Fruit fly (Drosophila melanogaster) whole organism, embryonic: Measurements from ENCODE around the gene RpS12.

ENCODE experiments used
- Antp ChIP-seq: fragments of 200-800 bp; sonication (Bioruptor generic); optimal IDR thresholded peaks from 3 replicates; lab custom pipeline; 2016; ENCODE audit warnings: missing biosample characterization, missing genetic modification characterization
- CG10959 ChIP-seq: fragments of 200-800 bp; sonication (Bioruptor generic); IDR thresholded peaks from 2 replicates; pipeline ENCODE4 v1.3.6; 2022; ENCODE audit warnings: missing biosample characterization, missing genetic modification characterization
- CG12769 ChIP-seq: fragments of 200-800 bp; sonication (Bioruptor generic); optimal IDR thresholded peaks from 2 replicates; lab custom pipeline; 2019; ENCODE audit warnings: missing biosample characterization, mild to moderate bottlenecking, missing genetic modification characterization, moderate library complexity
- CG14050 ChIP-seq: fragments of 200-800 bp; sonication (Bioruptor generic); IDR thresholded peaks from 3 replicates; pipeline ENCODE4 v1.3.6; 2022; ENCODE audit warnings: missing biosample characterization, missing genetic modification characterization
- CG14667 ChIP-seq: fragments of 200-800 bp; sonication (Bioruptor generic); IDR thresholded peaks from 2 replicates; pipeline ENCODE4 v1.3.6; 2022; ENCODE audit warnings: missing biosample characterization, missing genetic modification characterization
- CG14860 ChIP-seq: fragments of 200-800 bp; sonication (Bioruptor generic); IDR thresholded peaks from 3 replicates; pipeline ENCODE4 v1.3.6; 2022; ENCODE audit warnings: missing biosample characterization, missing genetic modification characterization; ENCODE audit not compliant: partially characterized antibody
- CG15073 ChIP-seq: fragments of 200-800 bp; sonication (Bioruptor generic); optimal IDR thresholded peaks from 2 replicates; lab custom pipeline; 2016; ENCODE audit warnings: missing biosample characterization, missing genetic modification characterization
- CG1602 ChIP-seq: fragments of 200-800 bp; sonication (Bioruptor generic); optimal IDR thresholded peaks from 3 replicates; lab custom pipeline; 2016; ENCODE audit warnings: missing biosample characterization, missing genetic modification characterization
- CG17361 ChIP-seq: fragments of 200-800 bp; sonication (Bioruptor generic); IDR thresholded peaks from 3 replicates; pipeline ENCODE4 v1.3.6; 2022; ENCODE audit warnings: missing biosample characterization, missing genetic modification characterization
- CG1792 ChIP-seq: fragments of 200-800 bp; sonication (Bioruptor generic); optimal IDR thresholded peaks from 2 replicates; lab custom pipeline; 2016; ENCODE audit warnings: missing biosample characterization, missing genetic modification characterization
- CG18764 ChIP-seq: fragments of 200-800 bp; sonication (Bioruptor generic); optimal IDR thresholded peaks from 3 replicates; lab custom pipeline; 2016; ENCODE audit warnings: missing biosample characterization, missing genetic modification characterization
- CG2116 ChIP-seq: fragments of 200-800 bp; sonication (Bioruptor generic); optimal IDR thresholded peaks from 3 replicates; lab custom pipeline; 2018; ENCODE audit warnings: missing biosample characterization, mild to moderate bottlenecking, missing genetic modification characterization
- CG2199 ChIP-seq: fragments of 200-800 bp; sonication (Bioruptor generic); IDR thresholded peaks from 3 replicates; pipeline ENCODE4 v1.3.6; 2022; ENCODE audit warnings: missing biosample characterization, missing genetic modification characterization
- CG30020 ChIP-seq: fragments of 200-800 bp; optimal IDR thresholded peaks from 2 replicates; lab custom pipeline; 2019; ENCODE audit warnings: missing biosample characterization, mild to moderate bottlenecking, missing genetic modification characterization, moderate library complexity
- CG30431 ChIP-seq: fragments of 200-800 bp; sonication (Bioruptor generic); optimal IDR thresholded peaks from 2 replicates; lab custom pipeline; 2017; ENCODE audit warnings: missing biosample characterization, missing genetic modification characterization
- CG31365 ChIP-seq: fragments of 200-800 bp; sonication (Bioruptor generic); optimal IDR thresholded peaks from 2 replicates; lab custom pipeline; 2018; ENCODE audit warnings: missing biosample characterization, mild to moderate bottlenecking, missing genetic modification characterization
- CG34376 ChIP-seq: fragments of 200-800 bp; sonication (Bioruptor generic); optimal IDR thresholded peaks from 2 replicates; lab custom pipeline; 2018; ENCODE audit warnings: missing biosample characterization, mild to moderate bottlenecking, missing genetic modification characterization
- CG4282 ChIP-seq: fragments of 200-800 bp; sonication (Bioruptor generic); optimal IDR thresholded peaks from 2 replicates; lab custom pipeline; 2016; ENCODE audit warnings: missing biosample characterization, missing genetic modification characterization
- CG5245 ChIP-seq: fragments of 200-800 bp; sonication (Bioruptor generic); optimal IDR thresholded peaks from 3 replicates; lab custom pipeline; 2016; ENCODE audit warnings: missing biosample characterization, missing genetic modification characterization
- CG6813 ChIP-seq: fragments of 200-800 bp; sonication (Bioruptor generic); optimal IDR thresholded peaks from 2 replicates; lab custom pipeline; 2017; ENCODE audit warnings: missing biosample characterization, missing genetic modification characterization, mild to moderate bottlenecking, moderate library complexity, missing genetic modification reagents
- CG7271 ChIP-seq: fragments of 200-800 bp; sonication (Bioruptor generic); optimal IDR thresholded peaks from 2 replicates; lab custom pipeline; 2018; ENCODE audit warnings: missing biosample characterization, mild to moderate bottlenecking, missing genetic modification characterization, moderate library complexity
- CG7357 ChIP-seq: fragments of 200-800 bp; sonication (Bioruptor generic); IDR thresholded peaks from 3 replicates; pipeline ENCODE4 v1.3.6; 2022; ENCODE audit warnings: missing biosample characterization, missing genetic modification characterization
- CG7372 ChIP-seq: fragments of 200-800 bp; sonication (Bioruptor generic); IDR thresholded peaks from 2 replicates; pipeline ENCODE4 v1.3.6; 2022; ENCODE audit warnings: missing biosample characterization, missing genetic modification characterization
- CG7963 ChIP-seq: fragments of 200-800 bp; sonication (Bioruptor generic); IDR thresholded peaks from 3 replicates; pipeline ENCODE4 v1.3.6; 2022; ENCODE audit warnings: missing biosample characterization, missing genetic modification characterization; ENCODE audit not compliant: partially characterized antibody
- CG8089 ChIP-seq: fragments of 200-800 bp; sonication (Bioruptor generic); optimal IDR thresholded peaks from 3 replicates; lab custom pipeline; 2016; ENCODE audit warnings: missing biosample characterization, missing genetic modification characterization
- CG8478 ChIP-seq: fragments of >200 bp; optimal IDR thresholded peaks from 2 replicates; lab custom pipeline; 2018
- CHES-1-like ChIP-seq: fragments of 200-800 bp; sonication (Bioruptor generic); optimal IDR thresholded peaks from 2 replicates; lab custom pipeline; 2016; ENCODE audit warnings: missing biosample characterization, missing genetic modification characterization
- Dip2 ChIP-seq: fragments of 200-800 bp; sonication (Bioruptor generic); IDR thresholded peaks from 2 replicates; pipeline ENCODE4 v1.3.6; 2022; ENCODE audit warnings: missing biosample characterization, missing genetic modification characterization
- Elba2 ChIP-seq: fragments of 200-800 bp; sonication (Bioruptor generic); optimal IDR thresholded peaks from 3 replicates; lab custom pipeline; 2016; ENCODE audit warnings: missing biosample characterization, missing genetic modification characterization
- Ets65A ChIP-seq: fragments of 200-800 bp; sonication (Bioruptor generic); peaks from one replicate; lab custom pipeline; 2016; ENCODE audit warnings: missing biosample characterization, missing genetic modification characterization
- HLH3B ChIP-seq: fragments of 200-800 bp; sonication (Bioruptor generic); IDR thresholded peaks from 2 replicates; pipeline ENCODE4 v1.3.6; 2022; ENCODE audit warnings: missing biosample characterization, missing genetic modification characterization
- Lpt ChIP-seq: fragments of >200 bp; optimal IDR thresholded peaks from 2 replicates; lab custom pipeline; 2018; ENCODE audit warnings: missing biosample characterization, missing genetic modification characterization
- MBD-R2 ChIP-seq: fragments of 200-800 bp; sonication (Bioruptor generic); IDR thresholded peaks from 2 replicates; pipeline ENCODE4 v1.3.6; 2022; ENCODE audit warnings: missing biosample characterization, missing genetic modification characterization
- Nf-YB ChIP-seq: fragments of 200-800 bp; sonication (Bioruptor generic); optimal IDR thresholded peaks from 3 replicates; lab custom pipeline; 2019; ENCODE audit warnings: missing biosample characterization, mild to moderate bottlenecking, missing genetic modification characterization, moderate library complexity
- Scr ChIP-seq: fragments of 200-800 bp; sonication (Bioruptor generic); IDR thresholded peaks from 2 replicates; pipeline ENCODE4 v1.3.6; 2022; ENCODE audit warnings: missing biosample characterization, missing genetic modification characterization; ENCODE audit not compliant: partially characterized antibody
- Xrp1 ChIP-seq: fragments of 200-800 bp; sonication (Bioruptor generic); IDR thresholded peaks from 2 replicates; pipeline ENCODE4 v1.3.6; 2022; ENCODE audit warnings: missing biosample characterization, missing genetic modification characterization
- az2 ChIP-seq: fragments of 200-800 bp; sonication (Bioruptor generic); optimal IDR thresholded peaks from 3 replicates; lab custom pipeline; 2016; ENCODE audit warnings: missing biosample characterization, missing genetic modification characterization
- disco-r ChIP-seq: fragments of 200-800 bp; sonication (Bioruptor generic); optimal IDR thresholded peaks from 2 replicates; lab custom pipeline; 2016; ENCODE audit warnings: missing biosample characterization, missing genetic modification characterization
- dm ChIP-seq: fragments of 200-800 bp; sonication (Bioruptor generic); optimal IDR thresholded peaks from 3 replicates; lab custom pipeline; 2016; ENCODE audit warnings: missing biosample characterization, missing genetic modification characterization
- eve ChIP-seq, 2 experiments: fragments of >200 bp; optimal IDR thresholded peaks; 2 replicates each; lab custom pipeline; 2017; ENCODE audit warnings: missing biosample characterization in 2 of 2, missing genetic modification characterization in 2 of 2
- eyg ChIP-seq: fragments of 200-800 bp; sonication (Bioruptor generic); optimal IDR thresholded peaks from 3 replicates; lab custom pipeline; 2016; ENCODE audit warnings: missing biosample characterization, missing genetic modification characterization
- gem ChIP-seq: fragments of 200-800 bp; sonication (Bioruptor generic); optimal IDR thresholded peaks from 2 replicates; lab custom pipeline; 2019; ENCODE audit warnings: missing biosample characterization, mild to moderate bottlenecking, missing genetic modification characterization, moderate library complexity
- gsb-n ChIP-seq: fragments of 200-800 bp; sonication (Bioruptor generic); optimal IDR thresholded peaks from 3 replicates; lab custom pipeline; 2018; ENCODE audit warnings: missing biosample characterization, mild to moderate bottlenecking, missing genetic modification characterization
- hbn ChIP-seq: fragments of 200-800 bp; sonication (Bioruptor generic); IDR thresholded peaks from 2 replicates; pipeline ENCODE4 v1.3.6; 2022; ENCODE audit warnings: missing biosample characterization, missing genetic modification characterization; ENCODE audit not compliant: partially characterized antibody
- hkb ChIP-seq, 2 experiments: fragments of 200-800 bp in 1 of 2; fragments of >200 bp in 1 of 2; sonication (Bioruptor generic) in 1 of 2; IDR thresholded peaks in 1 of 2; optimal IDR thresholded peaks in 1 of 2; 2 replicates each; pipeline versions ENCODE4 v1.3.6 to Lab custom; 2017 to 2022; ENCODE audit warnings: missing biosample characterization in 1 of 2, missing genetic modification characterization in 1 of 2
- klu ChIP-seq: fragments of 200-800 bp; sonication (Bioruptor generic); IDR thresholded peaks from 2 replicates; pipeline ENCODE4 v1.3.6; 2022; ENCODE audit warnings: missing biosample characterization, missing genetic modification characterization
- repo ChIP-seq: fragments of 200-800 bp; sonication (Bioruptor generic); optimal IDR thresholded peaks from 2 replicates; lab custom pipeline; 2016; ENCODE audit warnings: missing biosample characterization, missing genetic modification characterization
- scrt ChIP-seq: fragments of 200-800 bp; sonication (Bioruptor generic); optimal IDR thresholded peaks from 2 replicates; lab custom pipeline; 2018; ENCODE audit warnings: missing biosample characterization, mild to moderate bottlenecking, missing genetic modification characterization, moderate library complexity
- sim ChIP-seq: fragments of 200-800 bp; sonication (Bioruptor generic); IDR thresholded peaks from 2 replicates; pipeline ENCODE4 v1.3.6; 2022; ENCODE audit warnings: missing biosample characterization, missing genetic modification characterization
- sug ChIP-seq: fragments of 200-800 bp; optimal IDR thresholded peaks from 2 replicates; lab custom pipeline; 2019; ENCODE audit warnings: missing biosample characterization, mild to moderate bottlenecking, missing genetic modification characterization, moderate library complexity
- toy ChIP-seq: fragments of 200-800 bp; sonication (Bioruptor generic); IDR thresholded peaks from 2 replicates; pipeline ENCODE4 v1.3.6; 2022; ENCODE audit warnings: missing biosample characterization, missing genetic modification characterization
- trem ChIP-seq: fragments of 200-800 bp; optimal IDR thresholded peaks from 3 replicates; lab custom pipeline; 2019; ENCODE audit warnings: missing biosample characterization, mild to moderate bottlenecking, missing genetic modification characterization, moderate library complexity
- tx ChIP-seq: fragments of 200-800 bp; sonication (Bioruptor generic); optimal IDR thresholded peaks from 2 replicates; lab custom pipeline; 2016; ENCODE audit warnings: missing biosample characterization, missing genetic modification characterization

RpS12 gene

DNA sequence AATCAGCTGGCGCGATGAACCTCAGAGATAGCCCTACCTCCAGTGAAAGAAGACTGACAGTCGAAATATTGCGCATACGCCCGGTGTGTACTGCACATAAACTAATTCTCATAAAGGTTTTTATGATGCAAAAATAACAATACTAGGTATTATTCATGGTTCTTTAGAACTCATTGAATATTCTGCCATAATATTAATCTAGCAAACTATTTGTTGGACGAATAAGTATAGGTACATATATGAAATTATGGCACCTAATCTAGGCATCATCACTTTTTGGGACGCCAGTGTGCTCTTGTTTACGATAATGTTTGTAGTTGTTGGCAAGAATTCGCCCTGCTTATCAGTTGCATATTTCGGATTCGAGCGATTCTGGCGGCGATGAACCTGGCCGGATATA lies 1.4 kb upstream of the RpS12 start (continued):
- TF ChIP-seq CG8089 (GFP tag; lab: Kevin White, UChicago): no peak
- no peak for TF ChIP-seq hbn (GFP tag; lab: Robert Waterston, UW)
- peak in 1 of 2 experiments; percentile 89 for TF ChIP-seq eve (GFP tag; optimal IDR thresholded peaks at IDR 0.05; lab: Kevin White, UChicago)
- no peak for TF ChIP-seq Xrp1 (GFP tag; lab: Robert Waterston, UW)
- TF ChIP-seq Antp (GFP tag; lab: Kevin White, UChicago): no peak
- TF ChIP-seq CG14667 (GFP tag; lab: Robert Waterston, UW): no peak
- TF ChIP-seq CG17361 (GFP tag; lab: Robert Waterston, UW): no peak
- peak; percentile 7 for TF ChIP-seq CHES-1-like
- no peak for TF ChIP-seq gsb-n (tag; lab: Kevin White, UChicago)
- peak; percentile 97 for TF ChIP-seq CG15073 (GFP tag; lab: Kevin White, UChicago)
- no peak for TF ChIP-seq hkb (optimal IDR thresholded peaks at IDR 0.05; lab: Kevin White, UChicago)
- peak; percentile 34; the same call in 1 of the 2 replicates for TF ChIP-seq hkb (GFP tag; IDR thresholded peaks at IDR 0.05; lab: Robert Waterston, UW)
- no peak for TF ChIP-seq klu (GFP tag; lab: Robert Waterston, UW)
- no peak for TF ChIP-seq scrt (GFP tag; lab: Kevin White, UChicago)
- TF ChIP-seq CG30020 (tag; lab: Kevin White, UChicago): no peak
- TF ChIP-seq CG4282 (GFP tag; lab: Kevin White, UChicago): no peak
- no peak for TF ChIP-seq disco-r (GFP tag; lab: Kevin White, UChicago)
- TF ChIP-seq az2 (GFP tag; lab: Kevin White, UChicago): no peak
- no peak for TF ChIP-seq eyg (GFP tag; lab: Kevin White, UChicago)
- no peak for TF ChIP-seq toy (GFP tag; lab: Robert Waterston, UW)
- TF ChIP-seq CG18764 (GFP tag; lab: Kevin White, UChicago): no peak
- TF ChIP-seq CG7271 (tag; lab: Kevin White, UChicago): no peak
- TF ChIP-seq CG14050: no peak
- TF ChIP-seq repo (GFP tag; lab: Kevin White, UChicago): no peak
- no peak for TF ChIP-seq CG30431
- TF ChIP-seq Lpt (GFP tag; lab: Kevin White, UChicago): no peak
- no peak for TF ChIP-seq Elba2 (GFP tag; lab: Kevin White, UChicago)
- no peak for TF ChIP-seq CG10959 (GFP tag; lab: Robert Waterston, UW)
- peak; percentile 20 for TF ChIP-seq CG12769 (tag; lab: Kevin White, UChicago)
- no peak for TF ChIP-seq Dip2
- no peak for TF ChIP-seq sim (GFP tag; lab: Robert Waterston, UW)
- no peak for TF ChIP-seq CG5245
- TF ChIP-seq CG6813: no peak
- TF ChIP-seq tx (GFP tag; lab: Kevin White, UChicago): no peak
- no peak for TF ChIP-seq CG2199 (GFP tag; lab: Robert Waterston, UW)
- TF ChIP-seq CG31365 (tag; lab: Kevin White, UChicago): no peak
- TF ChIP-seq MBD-R2 (GFP tag; lab: Robert Waterston, UW): no peak
- TF ChIP-seq sug (tag; lab: Kevin White, UChicago): peak; percentile 71
- TF ChIP-seq Nf-YB (GFP tag; lab: Kevin White, UChicago): no peak
- TF ChIP-seq trem (tag; lab: Kevin White, UChicago): no peak
- TF ChIP-seq CG1602: no peak
- TF ChIP-seq CG2116 (GFP tag; lab: Kevin White, UChicago): no peak
- TF ChIP-seq dm (GFP tag; lab: Kevin White, UChicago): no peak
- no peak for TF ChIP-seq CG7357 (GFP tag; lab: Robert Waterston, UW)
- no peak for TF ChIP-seq CG1792
- no peak for TF ChIP-seq CG7963
- peak; percentile 44; the same call in 1 of the 2 replicates for TF ChIP-seq HLH3B (GFP tag; lab: Robert Waterston, UW)
- TF ChIP-seq CG34376 (GFP tag; lab: Kevin White, UChicago): peak; percentile 42
- TF ChIP-seq Ets65A (GFP tag; lab: Kevin White, UChicago): no peak
- no peak for TF ChIP-seq CG8478 (lab: Kevin White, UChicago)
- no peak for TF ChIP-seq CG14860 (GFP tag; lab: Robert Waterston, UW)
- peak; percentile 34 for TF ChIP-seq gem (tag; lab: Kevin White, UChicago)
- peak; percentile 82 for TF ChIP-seq CG7372 (GFP tag; lab: Robert Waterston, UW)
- TF ChIP-seq Scr: no peak
